Worm (Caenorhabditis elegans): ENCODE results near the gene T24D5.4.

The T24D5.4 gene

ce11 chrX:12630556-12630955, 33.6 kb downstream of the T24D5.4 start (continued):
- TF ChIP-seq zim-3 (tag; optimal IDR thresholded peaks at IDR 0.05) (no peak), lin-26 (GFP tag; IDR thresholded peaks at IDR 0.05) (0 out of 2 replicates have a peak, but pooled peaks have one; percentile 56), madf-10 (tag; optimal IDR thresholded peaks at IDR 0.05) (no peak), ztf-25 (GFP tag; IDR thresholded peaks at IDR 0.05) (0 out of 2 replicates have a peak, but pooled peaks have one; percentile 36), snpc-4 (GFP tag; optimal IDR thresholded peaks at IDR 0.05) (no peak), snpc-4 (tag; optimal IDR thresholded peaks at IDR 0.05) (no peak), sdz-38 (tag; optimal IDR thresholded peaks at IDR 0.05) (no peak), hlh-12 (tag; optimal IDR thresholded peaks at IDR 0.05) (no peak), gei-17 (GFP tag; optimal IDR thresholded peaks at IDR 0.05) (no peak), mxl-1 (tag; optimal IDR thresholded peaks at IDR 0.05) (no peak), ekl-4 (GFP tag; IDR thresholded peaks at IDR 0.05) (no peak), dpff-1 (tag; optimal IDR thresholded peaks at IDR 0.05) (no peak), madf-6 (GFP tag; IDR thresholded peaks at IDR 0.05) (no peak), ztf-28 (GFP tag; IDR thresholded peaks at IDR 0.05) (no peak), Y95B8A.8 (GFP tag; IDR thresholded peaks at IDR 0.05) (0 out of 2 replicates have a peak, but pooled peaks have one; percentile 39), B0019.2 (GFP tag; conservative IDR thresholded peaks at IDR 0.05) (no peak), snpc-3.4 (tag; optimal IDR thresholded peaks at IDR 0.05) (no peak), ceh-91 (GFP tag; IDR thresholded peaks at IDR 0.05) (no peak), unc-62 (GFP tag; optimal IDR thresholded peaks at IDR 0.05) (no peak), hmg-20 (GFP tag; IDR thresholded peaks at IDR 0.05) (no peak), lir-1 (GFP tag; conservative IDR thresholded peaks at IDR 0.05) (no peak), F49E8.2 (tag; optimal IDR thresholded peaks at IDR 0.05; ENCODE audit: insufficient read depth) (no peak), let-607 (tag; optimal IDR thresholded peaks at IDR 0.05) (no peak), sptf-2 (GFP tag; optimal IDR thresholded peaks at IDR 0.05) (no peak), cebp-2 (GFP tag; IDR thresholded peaks at IDR 0.05) (no peak), let-526 (GFP tag; IDR thresholded peaks at IDR 0.05) (0 out of 2 replicates have a peak, but pooled peaks have one; percentile 63), mcd-1 (GFP tag; IDR thresholded peaks at IDR 0.05) (0 out of 2 replicates have a peak, but pooled peaks have one; percentile 40), nhr-90 (tag; optimal IDR thresholded peaks at IDR 0.05) (peak; percentile 28), Y79H2A.3 (GFP tag; conservative IDR thresholded peaks at IDR 0.05) (no peak), dpl-1 (GFP tag; optimal IDR thresholded peaks at IDR 0.05) (no peak), ztf-3 (GFP tag; optimal IDR thresholded peaks at IDR 0.05) (no peak), egl-18 (GFP tag; IDR thresholded peaks at IDR 0.05) (no peak), ztf-6 (GFP tag; IDR thresholded peaks at IDR 0.05) (no peak), ZK185.1 (tag; optimal IDR thresholded peaks at IDR 0.05; ENCODE audit: poor library complexity, severe bottlenecking) (no peak), bed-1 (GFP tag; IDR thresholded peaks at IDR 0.05) (no peak), atf-7 (tag; optimal IDR thresholded peaks at IDR 0.05) (peak; percentile 38), Y67H2A.10 (GFP tag; conservative IDR thresholded peaks at IDR 0.05) (no peak), D2030.7 (GFP tag; IDR thresholded peaks at IDR 0.05) (no peak)

- no peak for TF ChIP-seq die-1 (tag; optimal IDR thresholded peaks at IDR 0.05)
- TF ChIP-seq zim-3 (tag; optimal IDR thresholded peaks at IDR 0.05): no peak
- TF ChIP-seq somi-1 (GFP tag; optimal IDR thresholded peaks at IDR 0.05): peak; percentile 13
These were observed 34.5 kb downstream of the T24D5.4 start for ce11 chrX:12631446-12631845.
